Fruit fly (Drosophila melanogaster) whole organism, embryonic: ENCODE results near the gene Ripalpha.
A peak's percentile ranks its signal among the peaks of the same experiment; 100 is the strongest.

Source experiments
- Antp ChIP-seq: fragments of 200-800 bp; sonication (Bioruptor generic); optimal IDR thresholded peaks from 3 replicates; lab custom pipeline; 2016; ENCODE audit warnings: missing biosample characterization, missing genetic modification characterization
- CG10959 ChIP-seq: fragments of 200-800 bp; sonication (Bioruptor generic); IDR thresholded peaks from 2 replicates; pipeline ENCODE4 v1.3.6; 2022; ENCODE audit warnings: missing biosample characterization, missing genetic modification characterization
- CG11456 ChIP-seq: fragments of 200-800 bp; sonication (Bioruptor generic); IDR thresholded peaks from 3 replicates; pipeline ENCODE4 v1.3.6; 2022; ENCODE audit warnings: missing biosample characterization, missing genetic modification characterization
- CG11560 ChIP-seq: fragments of 200-800 bp; sonication (Bioruptor generic); IDR thresholded peaks from 3 replicates; pipeline ENCODE4 v1.3.6; 2022; ENCODE audit warnings: missing biosample characterization, missing genetic modification characterization
- CG11696 ChIP-seq: fragments of 200-800 bp; sonication (Bioruptor generic); IDR thresholded peaks from 2 replicates; pipeline ENCODE4 v1.3.6; 2022; ENCODE audit warnings: missing biosample characterization, missing genetic modification characterization
- CG13287 ChIP-seq: fragments of 200-800 bp; sonication (Bioruptor generic); IDR thresholded peaks from 2 replicates; pipeline ENCODE4 v1.3.6; 2022; ENCODE audit warnings: missing biosample characterization, missing genetic modification characterization; ENCODE audit not compliant: partially characterized antibody
- CG1647 ChIP-seq: fragments of 200-800 bp; sonication (Bioruptor generic); optimal IDR thresholded peaks from 3 replicates; lab custom pipeline; 2016; ENCODE audit warnings: missing biosample characterization, missing genetic modification characterization
- CG16813 ChIP-seq: fragments of 200-800 bp; sonication (Bioruptor generic); IDR thresholded peaks from 3 replicates; pipeline ENCODE4 v1.3.6; 2022; ENCODE audit warnings: missing biosample characterization, missing genetic modification characterization; ENCODE audit not compliant: partially characterized antibody
- CG18011 ChIP-seq: fragments of 200-800 bp; sonication (Bioruptor generic); optimal IDR thresholded peaks from 2 replicates; lab custom pipeline; 2017; ENCODE audit warnings: missing biosample characterization, missing genetic modification characterization, mild to moderate bottlenecking, moderate library complexity, missing genotype
- CG18764 ChIP-seq: fragments of 200-800 bp; sonication (Bioruptor generic); optimal IDR thresholded peaks from 3 replicates; lab custom pipeline; 2016; ENCODE audit warnings: missing biosample characterization, missing genetic modification characterization
- CG30020 ChIP-seq: fragments of 200-800 bp; optimal IDR thresholded peaks from 2 replicates; lab custom pipeline; 2019; ENCODE audit warnings: missing biosample characterization, mild to moderate bottlenecking, missing genetic modification characterization, moderate library complexity
- CG33213 ChIP-seq: fragments of 200-800 bp; sonication (Bioruptor generic); optimal IDR thresholded peaks from 3 replicates; lab custom pipeline; 2016; ENCODE audit warnings: missing biosample characterization, missing genetic modification characterization
- CG4404 ChIP-seq: fragments of 200-800 bp; sonication (Bioruptor generic); IDR thresholded peaks from 2 replicates; pipeline ENCODE4 v1.3.6; 2022; ENCODE audit warnings: missing biosample characterization, missing genetic modification characterization
- CG5180 ChIP-seq: fragments of 200-800 bp; sonication (Bioruptor generic); optimal IDR thresholded peaks from 3 replicates; lab custom pipeline; 2017; ENCODE audit warnings: missing biosample characterization, missing genetic modification characterization, mild to moderate bottlenecking, moderate library complexity, missing genetic modification reagents
- CG7357 ChIP-seq: fragments of 200-800 bp; sonication (Bioruptor generic); IDR thresholded peaks from 3 replicates; pipeline ENCODE4 v1.3.6; 2022; ENCODE audit warnings: missing biosample characterization, missing genetic modification characterization
- CG8089 ChIP-seq: fragments of 200-800 bp; sonication (Bioruptor generic); optimal IDR thresholded peaks from 3 replicates; lab custom pipeline; 2016; ENCODE audit warnings: missing biosample characterization, missing genetic modification characterization
- CG8359 ChIP-seq: fragments of 200-800 bp; sonication (Bioruptor generic); optimal IDR thresholded peaks from 2 replicates; lab custom pipeline; 2017; ENCODE audit warnings: missing biosample characterization, mild to moderate bottlenecking, missing genetic modification characterization, borderline replicate concordance
- CG8765 ChIP-seq: fragments of 200-800 bp; sonication (Bioruptor generic); IDR thresholded peaks from 2 replicates; pipeline ENCODE4 v1.3.6; 2022; ENCODE audit warnings: missing biosample characterization, missing genetic modification characterization
- CG9215 ChIP-seq: fragments of 200-800 bp; sonication (Bioruptor generic); IDR thresholded peaks from 2 replicates; pipeline ENCODE4 v1.3.6; 2022; ENCODE audit warnings: missing biosample characterization, missing genetic modification characterization
- Dll ChIP-seq: fragments of 200-800 bp; sonication (Bioruptor generic); IDR thresholded peaks from 4 replicates; pipeline ENCODE4 v1.3.6; 2022; ENCODE audit warnings: missing biosample characterization, missing genetic modification characterization; ENCODE audit not compliant: partially characterized antibody
- Dp ChIP-seq: fragments of 200-800 bp; sonication (Bioruptor generic); optimal IDR thresholded peaks from 2 replicates; lab custom pipeline; 2018; ENCODE audit warnings: missing biosample characterization, mild to moderate bottlenecking, missing genetic modification characterization, moderate library complexity
- E2f1 ChIP-seq: fragments of 200-800 bp; sonication (Bioruptor generic); IDR thresholded peaks from 2 replicates; pipeline ENCODE4 v1.3.6; 2022; ENCODE audit warnings: missing biosample characterization, missing genetic modification characterization
- ERR ChIP-seq: fragments of 200-800 bp; sonication (Bioruptor generic); optimal IDR thresholded peaks from 2 replicates; lab custom pipeline; 2016; ENCODE audit warnings: missing biosample characterization, missing genetic modification characterization
- HLH4C ChIP-seq: fragments of 200-800 bp; sonication (Bioruptor generic); IDR thresholded peaks from 3 replicates; pipeline ENCODE4 v1.3.6; 2022; ENCODE audit warnings: missing biosample characterization, missing genetic modification characterization; ENCODE audit not compliant: partially characterized antibody
- Scr ChIP-seq: fragments of 200-800 bp; sonication (Bioruptor generic); IDR thresholded peaks from 2 replicates; pipeline ENCODE4 v1.3.6; 2022; ENCODE audit warnings: missing biosample characterization, missing genetic modification characterization; ENCODE audit not compliant: partially characterized antibody
- TFAM ChIP-seq: fragments of 200-800 bp; sonication (Bioruptor generic); optimal IDR thresholded peaks from 2 replicates; lab custom pipeline; 2017; ENCODE audit warnings: missing biosample characterization, missing genetic modification characterization, inconsistent platforms
- Tbp ChIP-seq: fragments of >200 bp; optimal IDR thresholded peaks from 2 replicates; lab custom pipeline; 2018; ENCODE audit warnings: missing biosample characterization, missing genetic modification characterization
- ab ChIP-seq: fragments of 200-800 bp; sonication (Bioruptor generic); optimal IDR thresholded peaks from 2 replicates; lab custom pipeline; 2016; ENCODE audit warnings: missing biosample characterization, missing genetic modification characterization
- amos ChIP-seq: fragments of 200-800 bp; sonication (Bioruptor generic); IDR thresholded peaks from 2 replicates; pipeline ENCODE4 v1.3.6; 2022; ENCODE audit warnings: missing biosample characterization, missing genetic modification characterization; ENCODE audit not compliant: partially characterized antibody
- ase ChIP-seq: fragments of 200-800 bp; sonication (Bioruptor generic); IDR thresholded peaks from 3 replicates; pipeline ENCODE4 v1.3.6; 2022; ENCODE audit warnings: missing biosample characterization, missing genetic modification characterization
- cwo ChIP-seq: fragments of 200-800 bp; sonication (Bioruptor generic); optimal IDR thresholded peaks from 3 replicates; lab custom pipeline; 2017; ENCODE audit warnings: missing biosample characterization, missing genetic modification characterization, mild to moderate bottlenecking, moderate library complexity, missing genetic modification reagents
- exex ChIP-seq: fragments of 200-800 bp; sonication (Bioruptor generic); optimal IDR thresholded peaks from 4 replicates; lab custom pipeline; 2018; ENCODE audit warnings: missing biosample characterization, mild to moderate bottlenecking, missing genetic modification characterization, moderate library complexity
- fd96Cb ChIP-seq: fragments of 200-800 bp; sonication (Bioruptor generic); optimal IDR thresholded peaks from 2 replicates; lab custom pipeline; 2018; ENCODE audit warnings: missing biosample characterization, mild to moderate bottlenecking, missing genetic modification characterization, moderate library complexity
- ftz-f1 ChIP-seq: fragments of 200-800 bp; sonication (Bioruptor generic); optimal IDR thresholded peaks from 2 replicates; lab custom pipeline; 2016; ENCODE audit warnings: missing biosample characterization, missing genetic modification characterization
- fu2 ChIP-seq: fragments of 200-800 bp; sonication (Bioruptor generic); optimal IDR thresholded peaks from 2 replicates; lab custom pipeline; 2016; ENCODE audit warnings: missing biosample characterization, missing genetic modification characterization
- hth ChIP-seq: fragments of >200 bp; optimal IDR thresholded peaks from 2 replicates; lab custom pipeline; 2017; ENCODE audit warnings: inconsistent platforms
- inv ChIP-seq: fragments of 200-800 bp; sonication (Bioruptor generic); IDR thresholded peaks from 2 replicates; pipeline ENCODE4 v1.3.6; 2022; ENCODE audit warnings: missing biosample characterization, missing genetic modification characterization; ENCODE audit not compliant: partially characterized antibody
- kah ChIP-seq: fragments of 200-800 bp; sonication (Bioruptor generic); optimal IDR thresholded peaks from 2 replicates; lab custom pipeline; 2018; ENCODE audit warnings: missing biosample characterization, mild to moderate bottlenecking, missing genetic modification characterization
- knrl ChIP-seq: fragments of 200-800 bp; sonication (Bioruptor generic); IDR thresholded peaks from 3 replicates; pipeline ENCODE4 v1.3.6; 2022; ENCODE audit warnings: missing biosample characterization, missing genetic modification characterization; ENCODE audit not compliant: partially characterized antibody
- oc ChIP-seq: fragments of 200-800 bp; sonication (Bioruptor generic); optimal IDR thresholded peaks from 2 replicates; lab custom pipeline; 2018; ENCODE audit warnings: missing biosample characterization, mild to moderate bottlenecking, missing genetic modification characterization, moderate library complexity
- odd ChIP-seq: fragments of 200-800 bp; sonication (Bioruptor generic); optimal IDR thresholded peaks from 2 replicates; lab custom pipeline; 2017; ENCODE audit warnings: missing biosample characterization, mild to moderate bottlenecking, missing genetic modification characterization
- pfk ChIP-seq: fragments of 200-800 bp; sonication (Bioruptor generic); optimal IDR thresholded peaks from 2 replicates; lab custom pipeline; 2018; ENCODE audit warnings: missing biosample characterization, mild to moderate bottlenecking, missing genetic modification characterization, moderate library complexity
- phol ChIP-seq: fragments of 200-800 bp; sonication (Bioruptor generic); optimal IDR thresholded peaks from 3 replicates; lab custom pipeline; 2018; ENCODE audit warnings: missing biosample characterization, mild to moderate bottlenecking, missing genetic modification characterization, moderate library complexity
- pum ChIP-seq: fragments of 200-800 bp; sonication (Bioruptor generic); optimal IDR thresholded peaks from 2 replicates; lab custom pipeline; 2016; ENCODE audit warnings: missing biosample characterization, missing genetic modification characterization
- pzg ChIP-seq: fragments of 200-800 bp; sonication (Bioruptor generic); optimal IDR thresholded peaks from 3 replicates; lab custom pipeline; 2018; ENCODE audit warnings: missing biosample characterization, mild to moderate bottlenecking, missing genetic modification characterization, moderate library complexity
- sens ChIP-seq: fragments of 200-800 bp; sonication (Bioruptor generic); peaks from one replicate; lab custom pipeline; 2016; ENCODE audit warnings: missing biosample characterization, missing genetic modification characterization
- stc ChIP-seq: fragments of 200-800 bp; sonication (Bioruptor generic); IDR thresholded peaks from 2 replicates; pipeline ENCODE4 v1.3.6; 2022; ENCODE audit warnings: missing biosample characterization, missing genetic modification characterization
- unpg ChIP-seq: fragments of 200-800 bp; sonication (Bioruptor generic); optimal IDR thresholded peaks from 3 replicates; lab custom pipeline; 2018; ENCODE audit warnings: missing biosample characterization, mild to moderate bottlenecking, missing genetic modification characterization, moderate library complexity
- yki ChIP-seq: fragments of >200 bp; optimal IDR thresholded peaks from 3 replicates; lab custom pipeline; 2018
- zfh2 ChIP-seq: fragments of 200-800 bp; sonication (Bioruptor generic); optimal IDR thresholded peaks from 2 replicates; lab custom pipeline; 2016; ENCODE audit warnings: missing biosample characterization, missing genetic modification characterization

Gene Ripalpha

DNA sequence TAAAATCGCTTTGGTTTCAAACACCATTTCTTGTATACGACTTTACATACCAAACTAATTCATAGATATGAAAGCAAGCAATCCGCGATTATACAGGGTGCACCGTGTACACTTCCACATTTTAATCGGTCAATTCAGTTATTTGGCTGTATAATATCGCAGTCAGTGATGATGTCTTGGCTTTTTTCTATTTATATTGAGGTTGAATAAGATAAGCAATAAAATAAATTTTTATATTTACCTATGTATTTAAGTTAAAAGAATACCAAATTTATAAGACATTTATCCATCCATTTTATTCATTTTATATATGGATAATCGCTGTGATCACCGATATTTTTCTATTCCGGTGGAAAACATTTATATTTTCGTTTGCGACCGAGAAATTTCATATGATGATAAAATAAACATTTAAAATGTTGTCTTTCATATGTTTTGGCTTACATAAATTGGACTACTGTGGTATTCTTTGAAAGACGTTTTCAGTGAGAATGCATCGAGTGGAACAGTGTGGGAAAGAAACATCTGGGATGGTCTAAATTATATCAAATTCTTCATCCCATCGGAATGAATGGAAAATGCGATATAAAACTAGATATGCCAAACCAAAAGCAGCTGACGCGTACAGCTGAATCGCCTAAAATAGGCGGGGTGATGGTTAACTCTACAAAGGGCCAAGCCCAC is 26.1 kb upstream of the Ripalpha start, which contains the start of gene CG5708 (continued):
- TF ChIP-seq ab (GFP tag; lab: Kevin White, UChicago) (no peak), CG7357 (GFP tag; lab: Robert Waterston, UW) (no peak), CG33213 (GFP tag; lab: Kevin White, UChicago) (no peak), CG11560 (tag; lab: Robert Waterston, UW) (no peak), exex (tag; lab: Kevin White, UChicago) (peak; percentile 40), CG11456 (GFP tag; lab: Robert Waterston, UW) (no peak), CG13287 (peak; percentile 45; the same call in 1 of the 2 replicates), amos (peak; percentile 68; the same call in 1 of the 2 replicates), knrl (GFP tag; lab: Robert Waterston, UW) (peak; percentile 50; the same call in 2 of the 3 replicates), unpg (GFP tag; lab: Kevin White, UChicago) (no peak), CG11696 (GFP tag; lab: Robert Waterston, UW) (no peak), CG16813 (peak; percentile 58), pfk (GFP tag; lab: Kevin White, UChicago) (peak; percentile 86), E2f1 (GFP tag; lab: Robert Waterston, UW) (no peak), CG4404 (GFP tag; lab: Robert Waterston, UW) (no peak), ase (GFP tag; lab: Robert Waterston, UW) (no peak), hth (lab: Kevin White, UChicago) (no peak), CG8089 (GFP tag; lab: Kevin White, UChicago) (no peak), CG8359 (GFP tag; lab: Kevin White, UChicago) (no peak), Dll (GFP tag; lab: Robert Waterston, UW) (peak; percentile 40; the same call in 1 of the 4 replicates), CG9215 (no peak), ERR (GFP tag; lab: Kevin White, UChicago) (no peak), kah (no peak), CG5180 (GFP tag; lab: Kevin White, UChicago) (no peak), cwo (no peak), inv (GFP tag; lab: Robert Waterston, UW) (peak; percentile 57; the same call in 1 of the 2 replicates), fu2 (GFP tag; lab: Kevin White, UChicago) (no peak), CG8765 (GFP tag; lab: Robert Waterston, UW) (no peak), oc (tag; lab: Kevin White, UChicago) (no peak), HLH4C (GFP tag; lab: Robert Waterston, UW) (no peak), Dp (no peak), ftz-f1 (no peak), pum (GFP tag; lab: Kevin White, UChicago) (no peak), stc (no peak), phol (tag; lab: Kevin White, UChicago) (peak; percentile 48), CG30020 (tag; lab: Kevin White, UChicago) (peak; percentile 99), CG1647 (GFP tag; lab: Kevin White, UChicago) (no peak), fd96Cb (tag; lab: Kevin White, UChicago) (no peak), TFAM (no peak), pzg (GFP tag; lab: Kevin White, UChicago) (peak; percentile 58), Scr (GFP tag; lab: Robert Waterston, UW) (peak; percentile 59), yki (lab: Kevin White, UChicago) (no peak), CG18764 (GFP tag; lab: Kevin White, UChicago) (no peak), zfh2 (GFP tag; lab: Kevin White, UChicago) (peak; percentile 2), sens (peak; percentile 35), Tbp (GFP tag; lab: Kevin White, UChicago) (no peak), Antp (no peak), odd (no peak), CG18011 (GFP tag; lab: Kevin White, UChicago) (no peak), CG10959 (no peak)
